Fruit fly (Drosophila melanogaster) Kc167 (cell line): ENCODE results near the gene CG42713.

ENCODE experiments used
- Myc ChIP-seq: fragments of >200 bp; optimal IDR thresholded peaks from 2 replicates; lab custom pipeline; 2017; ENCODE audit warnings: missing external identifiers
- h ChIP-seq: fragments of >200 bp; optimal IDR thresholded peaks from 3 replicates; lab custom pipeline; 2018; ENCODE audit warnings: missing external identifiers
- psq ChIP-seq: fragments of >200 bp; optimal IDR thresholded peaks from 2 replicates; lab custom pipeline; 2017; ENCODE audit warnings: missing external identifiers

dm6 chr2L:8923405-8923804 lies 32.2 kb downstream of the CG42713 start:
- no peak for TF ChIP-seq psq
- no peak for TF ChIP-seq h (lab: Kevin White, UChicago)
- TF ChIP-seq Myc (lab: Kevin White, UChicago): no peak
